Fruit fly (Drosophila melanogaster) whole organism, embryonic: ENCODE measurements around the gene bib.

Experiments
- Atf6 ChIP-seq: fragments of 200-800 bp; sonication (Bioruptor generic); IDR thresholded peaks from 2 replicates; pipeline ENCODE4 v1.3.6; 2022; ENCODE audit warnings: missing biosample characterization, missing genetic modification characterization
- B-H2 ChIP-seq: fragments of 200-800 bp; sonication (Bioruptor generic); optimal IDR thresholded peaks from 2 replicates; lab custom pipeline; 2018; ENCODE audit warnings: missing biosample characterization, mild to moderate bottlenecking, missing genetic modification characterization
- CG12104 ChIP-seq: fragments of 200-800 bp; sonication (Bioruptor generic); optimal IDR thresholded peaks from 3 replicates; lab custom pipeline; 2016; ENCODE audit warnings: missing biosample characterization, missing genetic modification characterization
- CG15011 ChIP-seq: fragments of 200-800 bp; sonication (Bioruptor generic); optimal IDR thresholded peaks from 3 replicates; lab custom pipeline; 2018; ENCODE audit warnings: missing biosample characterization, mild to moderate bottlenecking, missing genetic modification characterization
- CG1647 ChIP-seq: fragments of 200-800 bp; sonication (Bioruptor generic); optimal IDR thresholded peaks from 3 replicates; lab custom pipeline; 2016; ENCODE audit warnings: missing biosample characterization, missing genetic modification characterization
- CG16779 ChIP-seq: fragments of 200-800 bp; sonication (Bioruptor generic); IDR thresholded peaks from 2 replicates; pipeline ENCODE4 v1.3.6; 2022; ENCODE audit warnings: missing biosample characterization, missing genetic modification characterization
- CG2875 ChIP-seq: fragments of 200-800 bp; sonication (Bioruptor generic); optimal IDR thresholded peaks from 2 replicates; lab custom pipeline; 2017; ENCODE audit warnings: missing biosample characterization, mild to moderate bottlenecking, missing genetic modification characterization, missing genetic modification reagents
- CG3163 ChIP-seq: fragments of 200-800 bp; sonication (Bioruptor generic); optimal IDR thresholded peaks from 3 replicates; lab custom pipeline; 2016; ENCODE audit warnings: missing biosample characterization, missing genetic modification characterization
- CG3281 ChIP-seq: fragments of 200-800 bp; sonication (Bioruptor generic); optimal IDR thresholded peaks from 3 replicates; lab custom pipeline; 2017; ENCODE audit warnings: missing biosample characterization, mild to moderate bottlenecking, missing genetic modification characterization
- CG42726 ChIP-seq: fragments of 200-800 bp; sonication (Bioruptor generic); IDR thresholded peaks from 2 replicates; pipeline ENCODE4 v1.3.6; 2022; ENCODE audit warnings: missing biosample characterization, missing genetic modification characterization; ENCODE audit not compliant: partially characterized antibody
- CG43689 ChIP-seq: fragments of 200-800 bp; sonication (Bioruptor generic); IDR thresholded peaks from 2 replicates; pipeline ENCODE4 v1.3.6; 2022; ENCODE audit warnings: missing biosample characterization, missing genetic modification characterization
- CG4424 ChIP-seq: fragments of 200-800 bp; sonication (Bioruptor generic); optimal IDR thresholded peaks from 3 replicates; lab custom pipeline; 2016; ENCODE audit warnings: missing biosample characterization, missing genetic modification characterization
- CG4617 ChIP-seq: fragments of 200-800 bp; sonication (Bioruptor generic); optimal IDR thresholded peaks from 3 replicates; lab custom pipeline; 2016; ENCODE audit warnings: missing biosample characterization, missing genetic modification characterization, borderline replicate concordance
- CG4820 ChIP-seq: fragments of 200-800 bp; sonication (Bioruptor generic); optimal IDR thresholded peaks from 3 replicates; lab custom pipeline; 2016; ENCODE audit warnings: missing biosample characterization, missing genetic modification characterization
- CG7372 ChIP-seq: fragments of 200-800 bp; sonication (Bioruptor generic); IDR thresholded peaks from 2 replicates; pipeline ENCODE4 v1.3.6; 2022; ENCODE audit warnings: missing biosample characterization, missing genetic modification characterization
- CG8089 ChIP-seq: fragments of 200-800 bp; sonication (Bioruptor generic); optimal IDR thresholded peaks from 3 replicates; lab custom pipeline; 2016; ENCODE audit warnings: missing biosample characterization, missing genetic modification characterization
- CG8478 ChIP-seq: fragments of >200 bp; optimal IDR thresholded peaks from 2 replicates; lab custom pipeline; 2018
- CG9215 ChIP-seq: fragments of 200-800 bp; sonication (Bioruptor generic); IDR thresholded peaks from 2 replicates; pipeline ENCODE4 v1.3.6; 2022; ENCODE audit warnings: missing biosample characterization, missing genetic modification characterization
- CoRest ChIP-seq: fragments of 200-800 bp; sonication (Bioruptor generic); optimal IDR thresholded peaks from 3 replicates; lab custom pipeline; 2018; ENCODE audit warnings: missing biosample characterization, mild to moderate bottlenecking, missing genetic modification characterization, moderate library complexity
- D ChIP-seq, 2 experiments: fragments of 200-800 bp in 1 of 2; fragments of >200 bp in 1 of 2; sonication (Bioruptor generic) in 1 of 2; optimal IDR thresholded peaks; 2 replicates in 1 of 2; 3 replicates in 1 of 2; lab custom pipeline; 2017; ENCODE audit warnings: mild to moderate bottlenecking in 1 of 2, missing biosample characterization in 1 of 2, missing genetic modification characterization in 1 of 2, missing genetic modification reagents in 1 of 2
- Elba2 ChIP-seq: fragments of 200-800 bp; sonication (Bioruptor generic); optimal IDR thresholded peaks from 3 replicates; lab custom pipeline; 2016; ENCODE audit warnings: missing biosample characterization, missing genetic modification characterization
- GATAe ChIP-seq: fragments of 200-800 bp; sonication (Bioruptor generic); conservative IDR thresholded peaks from 2 replicates; pipeline ENCODE4 v1.3.6; 2022; ENCODE audit warnings: missing biosample characterization, missing genetic modification characterization
- H2.0 ChIP-seq: fragments of 200-800 bp; sonication (Bioruptor generic); IDR thresholded peaks from 2 replicates; pipeline ENCODE4 v1.3.6; 2022; ENCODE audit warnings: missing biosample characterization, missing genetic modification characterization
- HmgD ChIP-seq: fragments of 200-800 bp; sonication (Bioruptor generic); optimal IDR thresholded peaks from 3 replicates; lab custom pipeline; 2016; ENCODE audit warnings: missing biosample characterization, missing genetic modification characterization
- Med ChIP-seq: fragments of 200-800 bp; sonication (Bioruptor generic); peaks from one replicate; lab custom pipeline; 2016; ENCODE audit warnings: missing biosample characterization, missing genetic modification characterization, mild to moderate bottlenecking, inconsistent platforms, moderate library complexity
- NC2β ChIP-seq: fragments of 200-800 bp; sonication (Bioruptor generic); optimal IDR thresholded peaks from 2 replicates; lab custom pipeline; 2016; ENCODE audit warnings: missing biosample characterization, missing genetic modification characterization
- Sox100B ChIP-seq: fragments of 200-800 bp; sonication (Bioruptor generic); optimal IDR thresholded peaks from 3 replicates; lab custom pipeline; 2018; ENCODE audit warnings: missing biosample characterization, mild to moderate bottlenecking, missing genetic modification characterization
- Tbp ChIP-seq: fragments of >200 bp; optimal IDR thresholded peaks from 2 replicates; lab custom pipeline; 2018; ENCODE audit warnings: missing biosample characterization, missing genetic modification characterization
- YL-1 ChIP-seq: fragments of 200-800 bp; sonication (Bioruptor generic); optimal IDR thresholded peaks from 3 replicates; lab custom pipeline; 2017; ENCODE audit warnings: missing biosample characterization, mild to moderate bottlenecking, missing genetic modification characterization
- ap ChIP-seq: fragments of 200-800 bp; sonication (Bioruptor generic); IDR thresholded peaks from 2 replicates; pipeline ENCODE4 v1.3.6; 2022; ENCODE audit warnings: missing biosample characterization, missing genetic modification characterization
- az2 ChIP-seq: fragments of 200-800 bp; sonication (Bioruptor generic); optimal IDR thresholded peaks from 3 replicates; lab custom pipeline; 2016; ENCODE audit warnings: missing biosample characterization, missing genetic modification characterization
- bigmax ChIP-seq: fragments of 200-800 bp; sonication (Bioruptor generic); optimal IDR thresholded peaks from 2 replicates; lab custom pipeline; 2018; ENCODE audit warnings: missing biosample characterization, mild to moderate bottlenecking, missing genetic modification characterization
- bowl ChIP-seq: fragments of 200-800 bp; sonication (Bioruptor generic); IDR thresholded peaks from 2 replicates; pipeline ENCODE4 v1.3.6; 2022; ENCODE audit warnings: missing biosample characterization, missing genetic modification characterization
- br ChIP-seq: fragments of >200 bp; optimal IDR thresholded peaks from 2 replicates; lab custom pipeline; 2017
- cato ChIP-seq: fragments of 200-800 bp; sonication (Bioruptor generic); optimal IDR thresholded peaks from 2 replicates; lab custom pipeline; 2016; ENCODE audit warnings: missing biosample characterization, missing genetic modification characterization, borderline replicate concordance
- chn ChIP-seq: fragments of 200-800 bp; sonication (Bioruptor generic); optimal IDR thresholded peaks from 2 replicates; lab custom pipeline; 2016; ENCODE audit warnings: missing biosample characterization, missing genetic modification characterization
- crol ChIP-seq: fragments of 200-800 bp; sonication (Bioruptor generic); IDR thresholded peaks from 2 replicates; pipeline ENCODE4 v1.3.6; 2022; ENCODE audit warnings: missing biosample characterization, missing genetic modification characterization
- en ChIP-seq: fragments of 200-800 bp; sonication (Bioruptor generic); optimal IDR thresholded peaks from 2 replicates; lab custom pipeline; 2016; ENCODE audit warnings: missing biosample characterization, missing genetic modification characterization
- esg ChIP-seq: fragments of 200-800 bp; sonication (Bioruptor generic); conservative IDR thresholded peaks from 2 replicates; pipeline ENCODE4 v1.3.6; 2022; ENCODE audit warnings: missing biosample characterization, missing genetic modification characterization
- grn ChIP-seq: fragments of 200-800 bp; sonication (Bioruptor generic); optimal IDR thresholded peaks from 3 replicates; lab custom pipeline; 2017; ENCODE audit warnings: missing biosample characterization, missing genetic modification characterization
- kah ChIP-seq: fragments of 200-800 bp; sonication (Bioruptor generic); optimal IDR thresholded peaks from 2 replicates; lab custom pipeline; 2018; ENCODE audit warnings: missing biosample characterization, mild to moderate bottlenecking, missing genetic modification characterization
- ken ChIP-seq: fragments of 200-800 bp; sonication (Bioruptor generic); IDR thresholded peaks from 3 replicates; pipeline ENCODE4 v1.3.6; 2022; ENCODE audit warnings: missing biosample characterization, missing genetic modification characterization
- luna ChIP-seq: fragments of 200-800 bp; sonication (Bioruptor generic); optimal IDR thresholded peaks from 2 replicates; lab custom pipeline; 2016; ENCODE audit warnings: missing biosample characterization, missing genetic modification characterization
- maf-S ChIP-seq: fragments of 200-800 bp; sonication (Bioruptor generic); optimal IDR thresholded peaks from 2 replicates; lab custom pipeline; 2016; ENCODE audit warnings: missing biosample characterization, missing genetic modification characterization
- nmo ChIP-seq: fragments of 200-800 bp; sonication (Bioruptor generic); optimal IDR thresholded peaks from 2 replicates; lab custom pipeline; 2018; ENCODE audit warnings: missing biosample characterization, mild to moderate bottlenecking, missing genetic modification characterization, moderate library complexity
- onecut ChIP-seq: fragments of 200-800 bp; sonication (Bioruptor generic); IDR thresholded peaks from 2 replicates; pipeline ENCODE4 v1.3.6; 2022; ENCODE audit warnings: missing biosample characterization, missing genetic modification characterization
- pfk ChIP-seq: fragments of 200-800 bp; sonication (Bioruptor generic); optimal IDR thresholded peaks from 2 replicates; lab custom pipeline; 2018; ENCODE audit warnings: missing biosample characterization, mild to moderate bottlenecking, missing genetic modification characterization, moderate library complexity
- schlank ChIP-seq: fragments of 200-800 bp; sonication (Bioruptor generic); optimal IDR thresholded peaks from 2 replicates; lab custom pipeline; 2018; ENCODE audit warnings: missing biosample characterization, mild to moderate bottlenecking, missing genetic modification characterization
- sob ChIP-seq: fragments of 200-800 bp; sonication (Bioruptor generic); IDR thresholded peaks from 2 replicates; pipeline ENCODE4 v1.3.6; 2022; ENCODE audit warnings: missing biosample characterization, missing genetic modification characterization
- tap ChIP-seq: fragments of 200-800 bp; optimal IDR thresholded peaks from 3 replicates; lab custom pipeline; 2019; ENCODE audit warnings: missing biosample characterization, mild to moderate bottlenecking, missing genetic modification characterization, moderate library complexity
- zfh2 ChIP-seq: fragments of 200-800 bp; sonication (Bioruptor generic); optimal IDR thresholded peaks from 2 replicates; lab custom pipeline; 2016; ENCODE audit warnings: missing biosample characterization, missing genetic modification characterization

bib gene

dm6 chr2L:9984078-9984772, at the start of gene bib (continued):
- TF ChIP-seq tap (tag; lab: Kevin White, UChicago), result peak; percentile 73
- peak; percentile 61 for TF ChIP-seq chn (GFP tag; lab: Kevin White, UChicago)
- TF ChIP-seq Elba2, result no peak
- TF ChIP-seq zfh2, result no peak
- peak; percentile 89 for TF ChIP-seq CoRest (tag; lab: Kevin White, UChicago)
- peak; percentile 75 for TF ChIP-seq onecut
- 0 out of 2 replicates have a peak, but pooled peaks have one; percentile 26 for TF ChIP-seq bowl (GFP tag; lab: Robert Waterston, UW)
- peak; percentile 53 for TF ChIP-seq NC2β (GFP tag; lab: Kevin White, UChicago)
- TF ChIP-seq sob (GFP tag; lab: Robert Waterston, UW), result 0 out of 2 replicates have a peak, but pooled peaks have one; percentile 18
- peak; percentile 32; the same call in 1 of the 2 replicates for TF ChIP-seq CG42726 (GFP tag; lab: Robert Waterston, UW)
- TF ChIP-seq HmgD (GFP tag; lab: Kevin White, UChicago), result no peak
- TF ChIP-seq kah (GFP tag; lab: Kevin White, UChicago), result peak; percentile 41
- peak; percentile 77 for TF ChIP-seq CG3281
- TF ChIP-seq CG43689 (GFP tag; lab: Robert Waterston, UW), result no peak
- TF ChIP-seq CG2875, result peak; percentile 88
- TF ChIP-seq ap (GFP tag; lab: Robert Waterston, UW), result no peak
- peak; percentile 1 for TF ChIP-seq maf-S (GFP tag; lab: Kevin White, UChicago)
- peak; percentile 78 for TF ChIP-seq CG15011 (GFP tag; lab: Kevin White, UChicago)
- TF ChIP-seq nmo (GFP tag; lab: Kevin White, UChicago), result peak; percentile 93
- 0 out of 2 replicates have a peak, but pooled peaks have one; percentile 31 for TF ChIP-seq H2.0 (GFP tag; lab: Robert Waterston, UW)
- TF ChIP-seq CG4617 (GFP tag; lab: Kevin White, UChicago), result peak; percentile 59
- no peak for TF ChIP-seq luna (GFP tag; lab: Kevin White, UChicago)
- peak; percentile 87 for TF ChIP-seq Med (GFP tag; lab: Kevin White, UChicago)
- no peak for TF ChIP-seq CG7372
- peak; percentile 94 for TF ChIP-seq pfk (GFP tag; lab: Kevin White, UChicago)
- peak; percentile 69 for TF ChIP-seq CG4820 (GFP tag; lab: Kevin White, UChicago)
- TF ChIP-seq CG16779, result 0 out of 2 replicates have a peak, but pooled peaks have one; percentile 42
- no peak for TF ChIP-seq Tbp (GFP tag; lab: Kevin White, UChicago)
- peak; percentile 89 for TF ChIP-seq az2 (GFP tag; lab: Kevin White, UChicago)
- TF ChIP-seq B-H2, result no peak
- TF ChIP-seq cato (GFP tag; lab: Kevin White, UChicago), result peak; percentile 66
- TF ChIP-seq crol (GFP tag; lab: Robert Waterston, UW), result no peak
- no peak for TF ChIP-seq GATAe (GFP tag; lab: Robert Waterston, UW)
- TF ChIP-seq schlank (tag; lab: Kevin White, UChicago), result no peak
- TF ChIP-seq Atf6 (GFP tag; lab: Robert Waterston, UW), result peak; percentile 62
- no peak for TF ChIP-seq br (lab: Kevin White, UChicago)
- TF ChIP-seq bigmax (GFP tag; lab: Kevin White, UChicago), result no peak
- TF ChIP-seq D (optimal IDR thresholded peaks at IDR 0.05; lab: Kevin White, UChicago), result no peak
- TF ChIP-seq D (GFP tag; optimal IDR thresholded peaks at IDR 0.05; lab: Kevin White, UChicago), result peak; percentile 89
- peak; percentile 59 for TF ChIP-seq YL-1
- TF ChIP-seq esg (GFP tag; lab: Robert Waterston, UW), result peak; percentile 60
- TF ChIP-seq Sox100B, result peak; percentile 92
- no peak for TF ChIP-seq en (GFP tag; lab: Kevin White, UChicago)
- TF ChIP-seq CG8089, result peak; percentile 16
- TF ChIP-seq CG9215 (GFP tag; lab: Robert Waterston, UW), result peak; percentile 57
- TF ChIP-seq CG12104, result peak; percentile 78
- TF ChIP-seq CG1647 (GFP tag; lab: Kevin White, UChicago), result no peak
- TF ChIP-seq CG3163, result no peak
- TF ChIP-seq grn (GFP tag; lab: Kevin White, UChicago), result peak; percentile 46
- no peak; the same call in 2 of the 3 replicates for TF ChIP-seq ken (GFP tag; lab: Robert Waterston, UW)
- TF ChIP-seq CG4424 (GFP tag; lab: Kevin White, UChicago), result peak; percentile 90
- TF ChIP-seq CG8478 (lab: Kevin White, UChicago), result no peak
